Worm (Caenorhabditis elegans) whole organism, midembryonic: Measurements from ENCODE around the gene C46A5.6.

Source experiments
- T22C8.4 ChIP-seq: fragments of 200-800 bp; sonication (Bioruptor generic); IDR thresholded peaks from 2 replicates; pipeline ENCODE4 v1.3.6; 2022; ENCODE audit warnings: missing genetic modification characterization, missing compliant biosample characterization
- cog-1 ChIP-seq: sonication (generic microtip); optimal IDR thresholded peaks from 2 replicates; lab custom pipeline; 2016; ENCODE audit warnings: missing genetic modification characterization, missing compliant biosample characterization
- flt-1 ChIP-seq: fragments of 200-800 bp; sonication (Bioruptor generic); IDR thresholded peaks from 2 replicates; pipeline ENCODE4 v1.3.6; 2022; ENCODE audit warnings: missing genetic modification characterization, missing compliant biosample characterization
- klf-2 ChIP-seq: fragments of 200-800 bp; sonication (Bioruptor generic); conservative IDR thresholded peaks from 2 replicates; pipeline ENCODE4 v1.3.6; 2022; ENCODE audit warnings: missing genetic modification reagents, missing genetic modification characterization, missing compliant biosample characterization
- tab-1 ChIP-seq: fragments of 200-800 bp; sonication (Bioruptor generic); IDR thresholded peaks from 2 replicates; pipeline ENCODE4 v1.3.6; 2022; ENCODE audit warnings: missing genetic modification characterization, missing compliant biosample characterization
- ztf-29 ChIP-seq: fragments of 200-800 bp; sonication (Bioruptor generic); IDR thresholded peaks from 2 replicates; pipeline ENCODE4 v1.3.6; 2022; ENCODE audit warnings: missing genetic modification reagents, missing genetic modification characterization, missing compliant biosample characterization

DNA sequence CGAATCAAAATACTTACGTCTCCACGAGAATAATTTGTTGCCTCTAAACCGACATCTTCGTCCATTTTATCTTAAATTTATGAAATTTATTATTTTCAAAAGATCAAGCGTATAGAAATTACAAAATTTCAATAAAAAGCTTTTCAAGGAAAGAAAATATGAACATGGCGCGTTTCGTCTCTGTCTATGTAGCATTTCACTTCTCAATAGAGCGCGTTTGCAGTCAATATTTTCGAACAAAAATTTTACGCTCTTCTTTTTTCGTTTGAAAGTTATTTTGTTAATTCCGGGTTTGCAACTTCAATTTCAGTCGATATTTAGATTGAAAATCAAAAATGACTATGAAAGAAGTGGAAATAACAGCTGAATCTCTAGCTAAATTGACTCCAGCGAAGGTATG, 10.6 kb upstream of the C46A5.6 start, which contains the start of the genes hcf-1 and swd-2.2:
- no peak for TF ChIP-seq ztf-29 (GFP tag; lab: Robert Waterston, UW)
- no peak for TF ChIP-seq flt-1 (GFP tag; lab: Robert Waterston, UW)
- no peak for TF ChIP-seq T22C8.4 (GFP tag; lab: Robert Waterston, UW)
- TF ChIP-seq klf-2 (GFP tag; lab: Robert Waterston, UW) = no peak
- no peak for TF ChIP-seq tab-1 (GFP tag; lab: Robert Waterston, UW)
- no peak for TF ChIP-seq cog-1 (tag; lab: Kevin White, UChicago)
